Worm (Caenorhabditis elegans) whole organism, L2 larva: ENCODE results near the gene fbxa-89.

Experiments
- C34F6.9 ChIP-seq: fragments of 150-350 bp; optimal IDR thresholded peaks from 2 replicates; lab custom pipeline; 2014; ENCODE audit warnings: missing biosample characterization, missing genetic modification characterization
- F13H6.1 ChIP-seq: sonication (generic microtip); optimal IDR thresholded peaks from 2 replicates; lab custom pipeline; 2016; ENCODE audit warnings: missing genetic modification characterization, missing compliant biosample characterization
- R02D3.7 ChIP-seq: fragments of 150-350 bp; optimal IDR thresholded peaks from 2 replicates; lab custom pipeline; 2014; ENCODE audit warnings: missing biosample characterization, missing genetic modification characterization
- Y55F3AM.14 ChIP-seq: fragments of 200-800 bp; sonication (Bioruptor generic); optimal IDR thresholded peaks from 2 replicates; lab custom pipeline; 2018; ENCODE audit warnings: mild to moderate bottlenecking, missing genetic modification characterization, missing compliant biosample characterization
- ZK546.5 ChIP-seq: sonication (generic microtip); optimal IDR thresholded peaks from 2 replicates; lab custom pipeline; 2017; ENCODE audit warnings: missing biosample characterization, missing genetic modification characterization
- alr-1 ChIP-seq: fragments of 150-350 bp; optimal IDR thresholded peaks from 2 replicates; lab custom pipeline; 2014; ENCODE audit warnings: missing biosample characterization, missing genetic modification characterization
- aly-2 ChIP-seq: fragments of 150-350 bp; optimal IDR thresholded peaks from 2 replicates; lab custom pipeline; 2014; ENCODE audit warnings: missing biosample characterization, missing genetic modification characterization
- ama-1 ChIP-seq: fragments of 150-350 bp; optimal IDR thresholded peaks from 2 replicates; lab custom pipeline; 2018; ENCODE audit warnings: inconsistent platforms
- ceh-16 ChIP-seq: fragments of 150-350 bp; optimal IDR thresholded peaks from 2 replicates; lab custom pipeline; 2014; ENCODE audit warnings: missing biosample characterization, missing genetic modification characterization
- ceh-82 ChIP-seq: fragments of 150-350 bp; optimal IDR thresholded peaks from 2 replicates; lab custom pipeline; 2014; ENCODE audit warnings: missing biosample characterization, missing genetic modification characterization
- crh-2 ChIP-seq: sonication (generic microtip); optimal IDR thresholded peaks from 2 replicates; lab custom pipeline; 2017; ENCODE audit warnings: missing biosample characterization, missing genetic modification characterization
- dmd-4 ChIP-seq: sonication (generic microtip); optimal IDR thresholded peaks from 2 replicates; lab custom pipeline; 2017; ENCODE audit warnings: missing biosample characterization, missing genetic modification characterization
- egl-27 ChIP-seq: sonication (generic microtip); optimal IDR thresholded peaks from 3 replicates; lab custom pipeline; 2017; ENCODE audit warnings: missing biosample characterization, missing genetic modification reagents, missing genetic modification characterization
- elt-3 ChIP-seq: sonication (generic microtip); optimal IDR thresholded peaks from 2 replicates; lab custom pipeline; 2017; ENCODE audit warnings: missing biosample characterization, missing genetic modification characterization
- fos-1 ChIP-seq: fragments of 150-350 bp; optimal IDR thresholded peaks from 2 replicates; lab custom pipeline; 2014; ENCODE audit warnings: missing biosample characterization, missing genetic modification characterization
- gmeb-1 ChIP-seq: fragments of 150-350 bp; optimal IDR thresholded peaks from 2 replicates; lab custom pipeline; 2014; ENCODE audit warnings: missing biosample characterization, missing genetic modification characterization
- lin-11 ChIP-seq: fragments of 150-350 bp; sonication (generic microtip); optimal IDR thresholded peaks from 2 replicates; lab custom pipeline; 2014; ENCODE audit warnings: missing biosample characterization, missing genetic modification characterization, inconsistent platforms, mixed read lengths
- lin-13 ChIP-seq: fragments of 150-350 bp; optimal IDR thresholded peaks from 2 replicates; lab custom pipeline; 2014; ENCODE audit warnings: missing biosample characterization, missing genetic modification reagents, missing genetic modification characterization
- lsy-2 ChIP-seq, 2 experiments: fragments of 150-350 bp in 1 of 2; sonication (generic microtip) in 1 of 2; optimal IDR thresholded peaks; 2 replicates each; lab custom pipeline; 2014 to 2017; ENCODE audit warnings: missing biosample characterization in 2 of 2, missing genetic modification characterization in 2 of 2
- mab-5 ChIP-seq: fragments of 150-350 bp; optimal IDR thresholded peaks from 2 replicates; lab custom pipeline; 2014; ENCODE audit warnings: missing biosample characterization, missing genetic modification characterization
- mbf-1 ChIP-seq: sonication (generic microtip); optimal IDR thresholded peaks from 2 replicates; lab custom pipeline; 2017; ENCODE audit warnings: missing biosample characterization, missing genetic modification characterization
- mdl-1 ChIP-seq, 2 experiments: fragments of 150-350 bp in 1 of 2; sonication (generic microtip) in 1 of 2; optimal IDR thresholded peaks; 2 replicates each; lab custom pipeline; 2017; ENCODE audit warnings: missing biosample characterization in 2 of 2, missing genetic modification characterization in 2 of 2
- nhr-10 ChIP-seq: sonication (generic microtip); optimal IDR thresholded peaks from 2 replicates; lab custom pipeline; 2017; ENCODE audit warnings: missing biosample characterization, missing genetic modification characterization
- nhr-11 ChIP-seq: fragments of 150-350 bp; optimal IDR thresholded peaks from 2 replicates; lab custom pipeline; 2014; ENCODE audit warnings: missing biosample characterization, missing genetic modification characterization
- nhr-12 ChIP-seq: fragments of 150-350 bp; optimal IDR thresholded peaks from 2 replicates; lab custom pipeline; 2014; ENCODE audit warnings: missing biosample characterization, missing genetic modification characterization
- nhr-129 ChIP-seq: fragments of 150-350 bp; optimal IDR thresholded peaks from 2 replicates; lab custom pipeline; 2014; ENCODE audit warnings: missing biosample characterization, missing genetic modification characterization
- nhr-21 ChIP-seq: fragments of 150-350 bp; optimal IDR thresholded peaks from 2 replicates; lab custom pipeline; 2014; ENCODE audit warnings: missing biosample characterization, missing genetic modification characterization
- nhr-237 ChIP-seq: fragments of 150-350 bp; optimal IDR thresholded peaks from 2 replicates; lab custom pipeline; 2014; ENCODE audit warnings: missing biosample characterization, missing genetic modification characterization
- nhr-6 ChIP-seq: fragments of 150-350 bp; optimal IDR thresholded peaks from 2 replicates; lab custom pipeline; 2014; ENCODE audit warnings: missing biosample characterization, missing genetic modification characterization
- nhr-77 ChIP-seq: fragments of 150-350 bp; optimal IDR thresholded peaks from 2 replicates; lab custom pipeline; 2014; ENCODE audit warnings: missing biosample characterization, missing genetic modification characterization
- sem-4 ChIP-seq: fragments of 150-350 bp; optimal IDR thresholded peaks from 2 replicates; lab custom pipeline; 2014; ENCODE audit warnings: missing biosample characterization, missing genetic modification reagents, missing genetic modification characterization
- skn-1 ChIP-seq: sonication (generic microtip); optimal IDR thresholded peaks from 2 replicates; lab custom pipeline; 2017; ENCODE audit warnings: missing biosample characterization, missing genetic modification characterization
- sma-3 ChIP-seq: sonication (generic microtip); optimal IDR thresholded peaks from 2 replicates; lab custom pipeline; 2016; ENCODE audit warnings: missing genetic modification reagents, missing genetic modification characterization, missing compliant biosample characterization
- sma-9 ChIP-seq, 2 experiments: fragments of 150-350 bp in 1 of 2; sonication (generic microtip) in 1 of 2; optimal IDR thresholded peaks; 2 replicates each; lab custom pipeline; 2014 to 2016; ENCODE audit warnings: missing genetic modification characterization in 2 of 2, mild to moderate bottlenecking in 1 of 2, missing biosample characterization in 1 of 2, missing compliant biosample characterization in 1 of 2, missing genetic modification reagents in 1 of 2, moderate library complexity in 1 of 2
- snpc-4 ChIP-seq: fragments of 150-350 bp; optimal IDR thresholded peaks from 2 replicates; lab custom pipeline; 2014; ENCODE audit warnings: missing biosample characterization, missing genetic modification characterization
- unc-39 ChIP-seq: fragments of 150-350 bp; optimal IDR thresholded peaks from 2 replicates; lab custom pipeline; 2014; ENCODE audit warnings: missing biosample characterization, missing genetic modification characterization
- unc-55 ChIP-seq: fragments of 150-350 bp; sonication (generic microtip); optimal IDR thresholded peaks from 3 replicates; lab custom pipeline; 2014; ENCODE audit warnings: missing biosample characterization, missing genetic modification reagents, missing genetic modification characterization
- ztf-1 ChIP-seq: fragments of 200-800 bp; sonication (Bioruptor generic); conservative IDR thresholded peaks from 2 replicates; pipeline ENCODE4 v1.3.6; 2022; ENCODE audit warnings: missing genetic modification characterization, missing compliant biosample characterization
- ztf-11 ChIP-seq: sonication (generic microtip); optimal IDR thresholded peaks from 2 replicates; lab custom pipeline; 2017; ENCODE audit warnings: missing biosample characterization, missing genetic modification characterization

Gene fbxa-89

ce11 chrIII:12226089-12226682, 9.8 kb upstream of the fbxa-89 start, which contains the start of the genes Y75B8A.18 and Y75B8A.19 (continued):
- TF ChIP-seq lin-13 (GFP tag; lab: Kevin White, UChicago): peak; percentile 40
- peak; percentile 19 for TF ChIP-seq snpc-4 (tag; lab: Kevin White, UChicago)
- no peak for TF ChIP-seq nhr-21 (tag; lab: Kevin White, UChicago)
- no peak for TF ChIP-seq ama-1 (lab: Kevin White, UChicago)
- TF ChIP-seq ceh-16: no peak
- no peak for TF ChIP-seq unc-39 (tag; lab: Kevin White, UChicago)
- TF ChIP-seq nhr-12: no peak
- no peak for TF ChIP-seq ztf-1 (GFP tag; lab: Robert Waterston, UW)

- TF ChIP-seq dmd-4 (no peak), ztf-1 (GFP tag; lab: Robert Waterston, UW) (no peak), nhr-10 (tag; lab: Kevin White, UChicago) (no peak), mbf-1 (no peak), sma-9 (GFP tag; optimal IDR thresholded peaks at IDR 0.05; lab: Kevin White, UChicago) (no peak), sma-9 (tag; optimal IDR thresholded peaks at IDR 0.05; lab: Kevin White, UChicago) (no peak), ceh-16 (no peak), elt-3 (tag; lab: Kevin White, UChicago) (no peak), lin-13 (GFP tag; lab: Kevin White, UChicago) (no peak), unc-55 (GFP tag; lab: Kevin White, UChicago) (no peak), nhr-12 (no peak), ZK546.5 (tag; lab: Kevin White, UChicago) (no peak), lsy-2 (tag; optimal IDR thresholded peaks at IDR 0.05; lab: Kevin White, UChicago) (no peak), aly-2 (tag; lab: Kevin White, UChicago) (no peak), mdl-1 (tag; optimal IDR thresholded peaks at IDR 0.05; lab: Kevin White, UChicago) (no peak), nhr-77 (tag; lab: Kevin White, UChicago) (no peak), F13H6.1 (no peak), nhr-21 (tag; lab: Kevin White, UChicago) (no peak), nhr-11 (no peak), nhr-129 (tag; lab: Kevin White, UChicago) (no peak), sma-3 (no peak)
These were observed 8.0 kb upstream of the fbxa-89 start for ce11 chrIII:12227935-12228334.

- TF ChIP-seq mdl-1 (tag; optimal IDR thresholded peaks at IDR 0.05; lab: Kevin White, UChicago) (no peak), unc-55 (GFP tag; lab: Kevin White, UChicago) (no peak), mab-5 (tag; lab: Kevin White, UChicago) (no peak)
- TF ChIP-seq, all 48 proteins: peak for 0
These were observed 5.8 kb upstream of the fbxa-89 start for ce11 chrIII:12230195-12230594.

- TF ChIP-seq crh-2 (tag; lab: Kevin White, UChicago) (no peak), elt-3 (tag; lab: Kevin White, UChicago) (no peak), fos-1 (tag; lab: Kevin White, UChicago) (no peak), sma-9 (GFP tag; optimal IDR thresholded peaks at IDR 0.05; lab: Kevin White, UChicago) (no peak), sma-9 (tag; optimal IDR thresholded peaks at IDR 0.05; lab: Kevin White, UChicago) (no peak), gmeb-1 (tag; lab: Kevin White, UChicago) (no peak), skn-1 (tag; lab: Kevin White, UChicago) (no peak), lin-11 (tag; lab: Kevin White, UChicago) (no peak), ceh-82 (no peak), nhr-237 (tag; lab: Kevin White, UChicago) (no peak), dmd-4 (no peak), R02D3.7 (tag; lab: Kevin White, UChicago) (no peak), egl-27 (tag; lab: Kevin White, UChicago) (no peak), nhr-21 (tag; lab: Kevin White, UChicago) (no peak), lin-13 (GFP tag; lab: Kevin White, UChicago) (no peak), sma-3 (no peak), nhr-6 (no peak), snpc-4 (tag; lab: Kevin White, UChicago) (no peak)
These were observed 4.4 kb upstream of the fbxa-89 start for ce11 chrIII:12231539-12231938.

- TF ChIP-seq R02D3.7 (tag; lab: Kevin White, UChicago): no peak
- TF ChIP-seq mab-5 (tag; lab: Kevin White, UChicago): no peak
- no peak for TF ChIP-seq dmd-4
- TF ChIP-seq fos-1 (tag; lab: Kevin White, UChicago): no peak
- no peak for TF ChIP-seq ztf-1 (GFP tag; lab: Robert Waterston, UW)
- no peak for TF ChIP-seq nhr-11
- no peak for TF ChIP-seq sem-4 (tag; lab: Kevin White, UChicago)
- TF ChIP-seq ztf-11: no peak
- no peak for TF ChIP-seq lin-11 (tag; lab: Kevin White, UChicago)
- TF ChIP-seq C34F6.9: no peak
- TF ChIP-seq F13H6.1: no peak
- no peak for TF ChIP-seq unc-55 (GFP tag; lab: Kevin White, UChicago)
- TF ChIP-seq nhr-77 (tag; lab: Kevin White, UChicago): no peak
- TF ChIP-seq sma-9 (GFP tag; optimal IDR thresholded peaks at IDR 0.05; lab: Kevin White, UChicago): no peak
- no peak for TF ChIP-seq sma-9 (tag; optimal IDR thresholded peaks at IDR 0.05; lab: Kevin White, UChicago)
- TF ChIP-seq alr-1 (tag; lab: Kevin White, UChicago): no peak
- no peak for TF ChIP-seq Y55F3AM.14
These were observed 2.5 kb upstream of the fbxa-89 start for ce11 chrIII:12233493-12233892.
